Fruit fly (Drosophila melanogaster) Kc167 (cell line): ENCODE results near the gene CG43248.

Source experiments
- Myc ChIP-seq: fragments of >200 bp; optimal IDR thresholded peaks from 2 replicates; lab custom pipeline; 2017; ENCODE audit warnings: missing external identifiers
- Sin3A ChIP-seq: fragments of >200 bp; optimal IDR thresholded peaks from 2 replicates; lab custom pipeline; 2018; ENCODE audit warnings: missing external identifiers
- h ChIP-seq: fragments of >200 bp; optimal IDR thresholded peaks from 3 replicates; lab custom pipeline; 2018; ENCODE audit warnings: missing external identifiers
- insv ChIP-seq: fragments of >200 bp; optimal IDR thresholded peaks from 3 replicates; lab custom pipeline; 2018; ENCODE audit warnings: missing external identifiers
- psq ChIP-seq: fragments of >200 bp; optimal IDR thresholded peaks from 2 replicates; lab custom pipeline; 2017; ENCODE audit warnings: missing external identifiers
- ttk ChIP-seq: sonication (Bioruptor generic); optimal IDR thresholded peaks from 2 replicates; lab custom pipeline; 2017; ENCODE audit warnings: missing external identifiers

- TF ChIP-seq psq (no peak), Myc (lab: Kevin White, UChicago) (no peak), Sin3A (lab: Kevin White, UChicago) (no peak), ttk (lab: Kevin White, UChicago) (no peak), insv (no peak), h (lab: Kevin White, UChicago) (no peak)
Observed at dm6 chr3L:15531423-15532325, at the start of gene CG43248.
